Worm (Caenorhabditis elegans): ENCODE data around the gene elo-4.

The elo-4 gene

DNA sequence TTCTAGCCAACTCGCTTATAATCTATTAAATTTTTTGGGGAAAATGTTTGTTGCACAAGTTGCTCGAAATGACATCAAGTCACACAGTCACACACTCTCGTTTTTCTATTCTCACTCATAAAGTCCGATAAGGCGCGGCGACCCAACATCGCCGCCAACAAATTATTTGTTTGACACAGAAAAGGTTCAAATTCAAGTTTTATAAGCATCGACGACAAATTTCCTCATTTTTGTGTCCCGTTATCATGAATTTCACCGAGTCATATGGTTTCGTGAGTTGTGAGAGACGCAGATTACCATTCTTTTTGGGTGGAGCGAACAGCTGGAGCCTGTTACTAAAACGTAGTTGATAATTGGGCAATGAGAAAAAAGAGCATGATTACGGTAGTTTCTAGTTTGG is 44.3 kb downstream of the elo-4 start (continued):
- TF ChIP-seq sptf-2 (GFP tag; optimal IDR thresholded peaks at IDR 0.05) (no peak), lin-40 (tag; optimal IDR thresholded peaks at IDR 0.05) (no peak), nhr-80 (tag; optimal IDR thresholded peaks at IDR 0.05) (peak; percentile 99), hlh-12 (tag; optimal IDR thresholded peaks at IDR 0.05) (no peak), Y79H2A.3 (GFP tag; conservative IDR thresholded peaks at IDR 0.05) (no peak), F49E8.2 (tag; optimal IDR thresholded peaks at IDR 0.05; ENCODE audit: insufficient read depth) (no peak), hsf-1 (GFP tag; IDR thresholded peaks at IDR 0.05) (no peak), rcor-1 (GFP tag; IDR thresholded peaks at IDR 0.05) (no peak), ama-1 (optimal IDR thresholded peaks at IDR 0.05) (no peak), ama-1 (GFP tag; optimal IDR thresholded peaks at IDR 0.05) (no peak), ZK185.1 (tag; optimal IDR thresholded peaks at IDR 0.05; ENCODE audit: poor library complexity, severe bottlenecking) (no peak), D2030.7 (GFP tag; IDR thresholded peaks at IDR 0.05) (no peak), ets-4 (GFP tag; optimal IDR thresholded peaks at IDR 0.05) (peak; percentile 31), snpc-4 (GFP tag; optimal IDR thresholded peaks at IDR 0.05) (no peak), snpc-4 (tag; optimal IDR thresholded peaks at IDR 0.05) (no peak), cebp-1 (GFP tag; IDR thresholded peaks at IDR 0.05) (no peak), cebp-1 (tag; optimal IDR thresholded peaks at IDR 0.05) (no peak), madf-3 (GFP tag; IDR thresholded peaks at IDR 0.05) (no peak), unc-130 (GFP tag; optimal IDR thresholded peaks at IDR 0.05) (no peak), pha-4 (tag; optimal IDR thresholded peaks at IDR 0.05) (no peak), B0261.1 (tag; optimal IDR thresholded peaks at IDR 0.05) (no peak), snpc-1.3 (tag; optimal IDR thresholded peaks at IDR 0.05; ENCODE audit: insufficient read depth) (no peak), Y53G8AR.9 (GFP tag; conservative IDR thresholded peaks at IDR 0.05) (no peak), somi-1 (GFP tag; optimal IDR thresholded peaks at IDR 0.05) (no peak), C06A6.2 (GFP tag; conservative IDR thresholded peaks at IDR 0.05) (no peak), bed-1 (GFP tag; IDR thresholded peaks at IDR 0.05) (no peak), ceh-40 (GFP tag; IDR thresholded peaks at IDR 0.05) (no peak), egl-18 (GFP tag; IDR thresholded peaks at IDR 0.05) (no peak), nhr-179 (tag; optimal IDR thresholded peaks at IDR 0.05) (no peak), lin-54 (GFP tag; optimal IDR thresholded peaks at IDR 0.05) (no peak), tbx-9 (tag; optimal IDR thresholded peaks at IDR 0.05; ENCODE audit: borderline replicate concordance) (no peak), hmg-20 (GFP tag; IDR thresholded peaks at IDR 0.05) (no peak)

DNA sequence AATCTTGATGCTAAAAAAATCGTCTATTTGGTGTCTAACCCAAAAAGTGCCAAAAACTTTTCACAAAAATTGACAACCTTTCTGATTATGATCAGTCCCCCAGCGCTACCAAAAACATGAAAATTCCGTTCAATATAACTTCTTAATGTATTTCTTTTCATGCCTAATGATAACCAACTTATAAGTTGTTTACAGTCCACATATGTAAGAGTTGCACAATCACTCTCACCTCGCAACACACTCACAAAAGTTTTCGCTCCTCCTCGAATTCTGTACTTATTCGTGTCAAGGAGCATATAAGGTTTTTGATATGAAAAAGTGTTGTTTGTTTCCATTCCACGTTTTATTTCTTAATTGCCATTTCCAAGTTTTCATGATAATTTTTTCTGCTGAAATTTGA is 45.5 kb downstream of the elo-4 start:
- TF ChIP-seq cebp-1 (GFP tag; IDR thresholded peaks at IDR 0.05) (no peak), cebp-1 (tag; optimal IDR thresholded peaks at IDR 0.05) (no peak), unc-130 (GFP tag; optimal IDR thresholded peaks at IDR 0.05) (no peak), ceh-100 (GFP tag; IDR thresholded peaks at IDR 0.05) (no peak), ama-1 (optimal IDR thresholded peaks at IDR 0.05) (no peak), ama-1 (GFP tag; optimal IDR thresholded peaks at IDR 0.05) (no peak), mel-28 (tag; optimal IDR thresholded peaks at IDR 0.05; ENCODE audit: borderline replicate concordance) (no peak), nhr-80 (tag; optimal IDR thresholded peaks at IDR 0.05) (peak; percentile 43)

Data from whole organism, young adult.